Worm (Caenorhabditis elegans) whole organism, midembryonic: ENCODE measurements around the gene gst-9.
"Not testable (repeated sequence)": the region's sequence is repeated elsewhere in the genome, so short reads cannot be mapped to it uniquely, and the experiment has no call there.

Experiments
- T22C8.4 ChIP-seq: fragments of 200-800 bp; sonication (Bioruptor generic); IDR thresholded peaks from 2 replicates; pipeline ENCODE4 v1.3.6; 2022; ENCODE audit warnings: missing genetic modification characterization, missing compliant biosample characterization
- cog-1 ChIP-seq: sonication (generic microtip); optimal IDR thresholded peaks from 2 replicates; lab custom pipeline; 2016; ENCODE audit warnings: missing genetic modification characterization, missing compliant biosample characterization
- flt-1 ChIP-seq: fragments of 200-800 bp; sonication (Bioruptor generic); IDR thresholded peaks from 2 replicates; pipeline ENCODE4 v1.3.6; 2022; ENCODE audit warnings: missing genetic modification characterization, missing compliant biosample characterization
- klf-2 ChIP-seq: fragments of 200-800 bp; sonication (Bioruptor generic); conservative IDR thresholded peaks from 2 replicates; pipeline ENCODE4 v1.3.6; 2022; ENCODE audit warnings: missing genetic modification reagents, missing genetic modification characterization, missing compliant biosample characterization
- med-1 ChIP-seq: sonication (generic microtip); optimal IDR thresholded peaks from 2 replicates; lab custom pipeline; 2017; ENCODE audit warnings: missing genetic modification characterization, mild to moderate bottlenecking, missing compliant biosample characterization, antibody characterized with exemption, missing genetic modification reagents; ENCODE audit not compliant: insufficient read depth
- ref-1 ChIP-seq: fragments of 200-800 bp; sonication (Bioruptor generic); conservative IDR thresholded peaks from 2 replicates; pipeline ENCODE4 v1.3.6; 2022; ENCODE audit warnings: missing genetic modification reagents, missing genetic modification characterization, missing compliant biosample characterization
- tab-1 ChIP-seq: fragments of 200-800 bp; sonication (Bioruptor generic); IDR thresholded peaks from 2 replicates; pipeline ENCODE4 v1.3.6; 2022; ENCODE audit warnings: missing genetic modification characterization, missing compliant biosample characterization
- ztf-23 ChIP-seq: fragments of 200-800 bp; sonication (Bioruptor generic); IDR thresholded peaks from 2 replicates; pipeline ENCODE4 v1.3.6; 2022; ENCODE audit warnings: missing genetic modification reagents, missing genetic modification characterization, missing compliant biosample characterization
- ztf-29 ChIP-seq: fragments of 200-800 bp; sonication (Bioruptor generic); IDR thresholded peaks from 2 replicates; pipeline ENCODE4 v1.3.6; 2022; ENCODE audit warnings: missing genetic modification reagents, missing genetic modification characterization, missing compliant biosample characterization

The gst-9 gene

DNA sequence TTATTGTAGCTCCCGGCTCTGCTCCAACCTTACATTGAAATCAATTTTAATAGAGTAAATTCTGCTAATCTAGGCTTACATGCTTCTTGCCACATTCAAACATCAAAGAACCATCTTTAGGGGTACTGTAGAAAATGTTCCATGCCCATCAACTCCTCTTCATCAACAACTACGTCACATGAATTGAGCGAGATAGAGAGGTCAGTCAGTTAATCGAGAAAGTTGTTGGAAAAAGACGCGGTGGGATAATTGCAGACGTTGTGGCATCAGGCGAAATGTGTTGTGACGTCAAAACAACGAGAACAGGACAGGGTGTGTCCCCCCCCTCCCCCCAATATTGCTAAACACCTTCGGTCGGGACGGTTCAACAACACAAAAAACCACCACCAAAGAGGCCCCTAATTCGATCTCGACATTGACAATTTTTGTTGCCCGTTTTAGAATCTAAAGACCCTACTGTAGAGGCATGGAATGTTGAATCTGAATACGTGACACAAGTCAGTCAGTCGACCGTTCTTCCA is 27.2 kb downstream of the gst-9 start:
- TF ChIP-seq ztf-23 (GFP tag; lab: Robert Waterston, UW) (no peak), ref-1 (GFP tag; lab: Robert Waterston, UW) (no peak), T22C8.4 (GFP tag; lab: Robert Waterston, UW) (no peak), ztf-29 (GFP tag; lab: Robert Waterston, UW) (no peak), klf-2 (no peak), tab-1 (GFP tag; lab: Robert Waterston, UW) (no peak), cog-1 (tag; lab: Kevin White, UChicago) (no peak), flt-1 (GFP tag; lab: Robert Waterston, UW) (no peak), med-1 (GFP tag; lab: Kevin White, UChicago) (no peak)

DNA sequence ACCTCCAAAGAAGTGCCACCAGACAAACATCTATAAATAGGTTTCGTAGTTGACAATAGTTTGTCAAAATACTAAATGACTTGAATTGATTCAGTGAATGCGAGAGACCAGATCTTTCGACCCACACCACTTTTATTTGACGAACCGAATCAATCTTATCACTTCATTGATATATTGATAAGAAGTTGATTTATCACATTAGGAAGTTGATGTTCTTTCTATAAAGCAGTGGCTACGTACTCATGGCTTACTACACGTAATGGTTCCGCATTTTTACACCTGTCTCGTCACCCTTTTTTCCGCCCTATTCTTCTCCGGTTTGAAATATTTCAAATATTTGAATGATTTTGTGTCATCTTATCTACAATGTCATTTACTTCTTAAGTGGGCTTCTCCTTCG is 29.2 kb downstream of the gst-9 start:
- TF ChIP-seq flt-1 (GFP tag; lab: Robert Waterston, UW), result no peak
- TF ChIP-seq tab-1 (GFP tag; lab: Robert Waterston, UW), result no peak
- no peak for TF ChIP-seq cog-1 (tag; lab: Kevin White, UChicago)
- TF ChIP-seq med-1 (GFP tag; lab: Kevin White, UChicago), result no peak
- no peak for TF ChIP-seq ztf-29 (GFP tag; lab: Robert Waterston, UW)
- no peak for TF ChIP-seq ref-1 (GFP tag; lab: Robert Waterston, UW)
- TF ChIP-seq T22C8.4 (GFP tag; lab: Robert Waterston, UW), result no peak
- no peak for TF ChIP-seq ztf-23 (GFP tag; lab: Robert Waterston, UW)

DNA sequence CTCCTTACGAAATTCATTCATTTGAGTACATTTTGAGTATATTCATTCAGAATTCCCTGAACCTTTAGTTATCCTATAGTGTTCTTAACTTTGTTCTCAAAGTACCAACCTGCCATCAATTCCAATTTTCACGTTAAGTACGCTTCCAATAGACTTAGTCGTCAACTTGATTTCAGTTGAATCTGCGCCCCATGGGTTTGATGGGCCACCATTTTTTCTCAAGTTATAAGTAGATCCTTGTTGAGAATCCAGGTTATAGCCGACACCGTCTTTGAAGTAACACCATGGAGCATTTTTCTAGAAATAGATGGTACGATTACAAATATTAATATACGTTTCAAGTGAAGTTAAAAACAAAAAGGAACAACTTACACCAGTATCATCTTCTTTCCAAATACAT is 33.3 kb downstream of the gst-9 start:
- TF ChIP-seq ztf-23 (GFP tag; lab: Robert Waterston, UW) (no peak), T22C8.4 (GFP tag; lab: Robert Waterston, UW) (no peak), ref-1 (GFP tag; lab: Robert Waterston, UW) (no peak), cog-1 (tag; lab: Kevin White, UChicago) (no peak), ztf-29 (GFP tag; lab: Robert Waterston, UW) (no peak), flt-1 (GFP tag; lab: Robert Waterston, UW) (no peak), tab-1 (GFP tag; lab: Robert Waterston, UW) (no peak), med-1 (GFP tag; lab: Kevin White, UChicago) (no peak), klf-2 (no peak)

DNA sequence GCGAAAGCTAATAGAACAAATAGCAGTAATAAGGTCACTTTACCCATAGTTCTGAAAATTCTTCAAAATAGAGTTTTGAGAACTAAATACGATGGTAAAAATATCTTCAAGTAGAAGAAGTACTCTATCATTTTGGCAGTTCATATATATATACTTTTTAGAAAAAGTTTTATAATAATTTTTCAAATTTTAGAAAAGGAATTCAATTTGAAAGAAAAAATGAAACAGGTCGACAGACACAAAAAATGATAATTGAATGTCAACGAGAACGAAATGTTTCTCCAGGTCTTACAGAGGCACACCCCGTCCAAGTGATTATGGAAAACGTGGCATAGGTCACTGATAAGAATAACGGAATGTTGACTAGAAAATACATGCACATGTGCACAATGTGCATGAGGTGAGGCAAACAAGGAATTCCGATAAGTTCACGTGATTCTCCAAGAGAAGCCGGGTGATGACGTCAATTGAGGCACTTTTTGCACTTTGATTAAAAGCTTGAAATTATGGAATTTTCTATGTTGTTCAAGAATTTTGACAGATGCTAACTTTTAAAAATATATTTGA is 33.9 kb downstream of the gst-9 start, which contains the start of gene aagr-2:
TSS of gene aagr-2 (minus strand) at position 51 of the 567 bp plus-strand sequence.
- no peak for TF ChIP-seq flt-1 (GFP tag; lab: Robert Waterston, UW)

DNA sequence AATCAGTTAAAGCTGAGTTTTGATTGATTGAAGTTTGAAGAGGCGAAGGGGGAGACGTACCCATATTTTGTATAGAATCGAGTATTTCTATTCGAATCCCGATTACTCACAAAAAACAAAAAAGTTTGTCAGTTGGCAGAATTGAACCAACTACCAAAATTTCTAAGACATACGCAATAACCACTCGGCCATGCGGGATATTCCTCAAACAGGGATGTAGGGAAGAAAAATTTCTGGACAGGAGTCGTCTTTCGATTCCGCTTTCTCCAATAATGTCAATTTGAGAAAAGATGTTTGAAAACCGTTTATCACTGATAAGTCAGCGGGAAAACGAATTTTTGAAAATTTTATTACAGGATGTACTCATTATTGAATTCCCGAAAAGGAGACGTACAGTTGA is 37.0 kb downstream of the gst-9 start:
- TF ChIP-seq tab-1 (GFP tag; lab: Robert Waterston, UW) (peak; percentile 77; the same call in 1 of the 2 replicates), flt-1 (GFP tag; lab: Robert Waterston, UW) (peak; percentile 75), ref-1 (GFP tag; lab: Robert Waterston, UW) (peak; percentile 49; the same call in 1 of the 2 replicates)

DNA sequence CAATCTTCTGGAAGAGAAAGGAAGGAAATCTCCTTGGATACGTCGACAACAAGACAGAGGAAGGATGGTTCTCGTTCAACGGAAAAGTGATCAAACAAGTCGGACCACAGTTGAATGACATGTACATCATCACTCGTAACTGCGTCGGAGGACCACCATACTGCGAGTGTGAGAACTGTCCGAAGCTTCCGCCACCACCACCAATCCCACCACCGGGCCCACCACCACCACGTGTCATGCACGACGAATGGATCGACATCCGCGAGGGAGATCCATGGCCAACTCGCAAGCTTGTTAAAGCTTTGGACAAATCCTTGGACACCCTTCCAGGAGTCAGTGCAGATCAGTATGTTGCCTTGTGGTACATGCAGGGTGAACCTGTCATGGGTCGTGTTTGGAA is 39.9 kb downstream of the gst-9 start:
- no peak for TF ChIP-seq flt-1 (GFP tag; lab: Robert Waterston, UW)
- 0 out of 2 replicates have a peak, but pooled peaks have one; percentile 25 for TF ChIP-seq ztf-23 (GFP tag; lab: Robert Waterston, UW)
- no peak for TF ChIP-seq ref-1 (GFP tag; lab: Robert Waterston, UW)

DNA sequence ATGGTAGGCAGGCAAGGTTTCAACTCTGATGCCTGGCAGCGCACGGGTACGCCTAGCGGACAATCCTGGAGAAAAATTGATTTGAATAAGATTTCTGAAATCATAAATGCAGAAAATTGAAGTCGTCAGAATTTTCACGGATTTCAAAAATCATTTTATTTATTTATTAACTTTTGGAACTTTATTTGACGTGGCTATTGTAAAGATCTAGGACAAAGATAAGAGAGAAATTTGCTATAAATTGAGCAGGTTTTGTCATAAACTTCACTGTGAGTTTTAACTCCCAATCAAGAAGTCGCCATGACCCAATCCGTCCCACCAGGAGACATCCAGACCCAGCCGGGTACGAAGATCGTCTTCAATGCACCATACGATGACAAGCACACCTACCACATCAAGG is 41.3 kb downstream of the gst-9 start, which contains the start of gene msp-152:
TSS of gene msp-152 (plus strand) at position 301 of the 400 bp plus-strand sequence.
- TF ChIP-seq ztf-29 (GFP tag; lab: Robert Waterston, UW); med-1 (GFP tag; lab: Kevin White, UChicago); T22C8.4 (GFP tag; lab: Robert Waterston, UW): not testable (repeated sequence)

DNA sequence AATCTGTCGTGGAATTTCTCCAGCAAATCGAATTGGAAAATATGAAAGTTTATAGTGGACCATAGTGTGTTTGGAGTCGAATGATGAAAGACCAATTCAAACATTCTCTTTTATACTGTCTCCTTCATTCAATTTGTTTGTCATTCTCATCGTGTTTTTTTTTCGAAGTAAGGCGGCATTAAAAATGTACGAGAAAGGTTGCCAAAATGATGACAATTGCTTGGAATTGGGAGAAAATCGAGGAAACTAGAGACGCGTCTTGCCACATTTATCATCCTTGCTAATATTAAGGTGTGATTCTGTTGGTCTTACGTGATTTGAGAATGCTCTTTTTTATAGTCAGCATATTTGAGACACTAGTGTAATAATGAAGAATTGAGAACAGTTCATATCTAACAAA is 43.6 kb downstream of the gst-9 start, which contains the start of gene gst-30:
TSS of gene gst-30 (minus strand) at position 101 of the 400 bp plus-strand sequence.
- TF ChIP-seq ref-1 (GFP tag; lab: Robert Waterston, UW), result no peak
- no peak for TF ChIP-seq med-1 (GFP tag; lab: Kevin White, UChicago)
- no peak for TF ChIP-seq flt-1 (GFP tag; lab: Robert Waterston, UW)
- TF ChIP-seq ztf-29 (GFP tag; lab: Robert Waterston, UW), result no peak
- TF ChIP-seq cog-1 (tag; lab: Kevin White, UChicago), result no peak
- TF ChIP-seq tab-1 (GFP tag; lab: Robert Waterston, UW), result no peak
- TF ChIP-seq klf-2, result no peak
- TF ChIP-seq ztf-23 (GFP tag; lab: Robert Waterston, UW), result no peak
- no peak for TF ChIP-seq T22C8.4 (GFP tag; lab: Robert Waterston, UW)

DNA sequence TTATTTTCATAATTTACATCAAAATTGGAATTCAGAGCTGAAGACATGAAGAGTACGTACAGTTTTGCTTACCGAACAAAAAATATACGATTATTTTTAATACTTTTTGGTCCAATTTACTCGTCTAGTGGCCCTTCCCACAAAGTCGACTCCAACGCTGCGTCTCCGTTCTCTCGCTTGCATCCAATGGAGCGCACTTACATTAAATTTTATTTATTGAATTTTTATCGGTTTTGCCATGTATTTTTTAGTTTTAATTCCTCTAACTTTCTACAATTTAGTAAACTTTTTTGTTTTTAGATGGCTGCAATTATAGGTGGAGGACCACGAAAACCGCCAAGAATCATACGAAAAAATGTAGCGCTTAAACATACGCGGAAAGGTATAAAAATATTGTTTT is 44.1 kb downstream of the gst-9 start, which contains the start of gene ZK546.5:
TSS of gene ZK546.5 (plus strand) at position 301 of the 400 bp plus-strand sequence.
- TF ChIP-seq med-1 (GFP tag; lab: Kevin White, UChicago), result no peak
- TF ChIP-seq flt-1 (GFP tag; lab: Robert Waterston, UW), result no peak
- no peak for TF ChIP-seq ztf-29 (GFP tag; lab: Robert Waterston, UW)
- TF ChIP-seq ref-1 (GFP tag; lab: Robert Waterston, UW), result no peak
- no peak for TF ChIP-seq ztf-23 (GFP tag; lab: Robert Waterston, UW)
- TF ChIP-seq cog-1 (tag; lab: Kevin White, UChicago), result no peak

DNA sequence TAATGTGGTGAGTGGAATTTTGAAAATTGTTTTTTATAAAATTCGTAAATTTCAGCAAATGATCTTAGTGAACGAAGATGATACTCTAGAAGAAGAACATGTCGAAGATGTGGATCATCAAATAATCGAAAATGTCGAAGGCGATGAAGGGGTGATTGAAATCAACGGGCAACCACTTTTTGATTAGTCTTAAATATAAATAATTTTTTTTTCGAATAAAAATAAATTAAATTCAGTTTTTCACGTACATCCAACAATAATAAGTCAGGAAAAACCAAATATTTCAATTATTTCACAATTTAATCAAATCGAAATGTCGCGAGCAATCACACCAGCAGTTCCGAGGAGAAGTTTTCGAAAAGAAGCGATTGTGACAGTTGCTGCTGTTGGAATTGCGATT is 46.4 kb downstream of the gst-9 start, which contains the start of gene ZK546.4:
TSS of gene ZK546.4 (plus strand) at position 301 of the 400 bp plus-strand sequence.
- TF ChIP-seq tab-1 (GFP tag; lab: Robert Waterston, UW) (no peak), ref-1 (GFP tag; lab: Robert Waterston, UW) (no peak), cog-1 (tag; lab: Kevin White, UChicago) (no peak), med-1 (GFP tag; lab: Kevin White, UChicago) (no peak), klf-2 (no peak), flt-1 (GFP tag; lab: Robert Waterston, UW) (no peak), T22C8.4 (GFP tag; lab: Robert Waterston, UW) (no peak), ztf-29 (GFP tag; lab: Robert Waterston, UW) (no peak), ztf-23 (GFP tag; lab: Robert Waterston, UW) (no peak)
